Worm (Caenorhabditis elegans) whole organism, L4 larva: ENCODE measurements around the gene gta-1.

Experiments used
- ceh-82 ChIP-seq: sonication (generic microtip); optimal IDR thresholded peaks from 2 replicates; lab custom pipeline; 2017; ENCODE audit warnings: missing biosample characterization, missing genetic modification characterization
- ces-1 ChIP-seq: fragments of 150-350 bp; sonication (generic microtip); optimal IDR thresholded peaks from 4 replicates; lab custom pipeline; 2014; ENCODE audit warnings: missing biosample characterization, missing genetic modification reagents, missing genetic modification characterization
- ctbp-1 ChIP-seq: fragments of 200-800 bp; sonication (Bioruptor generic); IDR thresholded peaks from 2 replicates; pipeline ENCODE4 v1.3.6; 2022; ENCODE audit warnings: missing genetic modification reagents, missing genetic modification characterization, missing compliant biosample characterization
- fkh-10 ChIP-seq: fragments of 150-350 bp; optimal IDR thresholded peaks from 2 replicates; lab custom pipeline; 2014; ENCODE audit warnings: missing biosample characterization, missing genetic modification reagents, missing genetic modification characterization
- fos-1 ChIP-seq: fragments of 150-350 bp; optimal IDR thresholded peaks from 2 replicates; lab custom pipeline; 2014; ENCODE audit warnings: missing biosample characterization, missing genetic modification characterization
- lin-38 ChIP-seq: fragments of 200-800 bp; sonication (Bioruptor generic); IDR thresholded peaks from 2 replicates; pipeline ENCODE4 v1.3.6; 2022; ENCODE audit warnings: missing genetic modification reagents, missing genetic modification characterization, missing compliant biosample characterization
- lin-39 ChIP-seq: fragments of 150-350 bp; optimal IDR thresholded peaks from 2 replicates; lab custom pipeline; 2014; ENCODE audit warnings: missing biosample characterization, missing genetic modification reagents, missing genetic modification characterization
- nhr-11 ChIP-seq: fragments of 150-350 bp; optimal IDR thresholded peaks from 2 replicates; lab custom pipeline; 2014; ENCODE audit warnings: missing biosample characterization, missing genetic modification characterization
- nhr-237 ChIP-seq: sonication (generic microtip); optimal IDR thresholded peaks from 2 replicates; lab custom pipeline; 2017; ENCODE audit warnings: missing biosample characterization, missing genetic modification characterization
- nhr-25 ChIP-seq: sonication (generic microtip); optimal IDR thresholded peaks from 2 replicates; lab custom pipeline; 2017; ENCODE audit warnings: missing genetic modification characterization, mild to moderate bottlenecking, missing compliant biosample characterization, antibody characterized with exemption, moderate library complexity, borderline replicate concordance; ENCODE audit not compliant: insufficient read depth
- nhr-48 ChIP-seq: sonication (generic microtip); optimal IDR thresholded peaks from 2 replicates; lab custom pipeline; 2016; ENCODE audit warnings: mild to moderate bottlenecking, missing genetic modification characterization, missing compliant biosample characterization
- snpc-1.2 ChIP-seq: fragments of 200-800 bp; sonication (Bioruptor generic); IDR thresholded peaks from 2 replicates; pipeline ENCODE4 v1.3.6; 2022; ENCODE audit warnings: missing genetic modification reagents, missing genetic modification characterization, missing compliant biosample characterization
- spr-1 ChIP-seq: sonication (generic microtip); optimal IDR thresholded peaks from 2 replicates; lab custom pipeline; 2016; ENCODE audit warnings: mild to moderate bottlenecking, missing genetic modification characterization, missing compliant biosample characterization
- zag-1 ChIP-seq: fragments of 150-350 bp; optimal IDR thresholded peaks from 2 replicates; lab custom pipeline; 2014; ENCODE audit warnings: missing biosample characterization, missing genetic modification characterization

DNA sequence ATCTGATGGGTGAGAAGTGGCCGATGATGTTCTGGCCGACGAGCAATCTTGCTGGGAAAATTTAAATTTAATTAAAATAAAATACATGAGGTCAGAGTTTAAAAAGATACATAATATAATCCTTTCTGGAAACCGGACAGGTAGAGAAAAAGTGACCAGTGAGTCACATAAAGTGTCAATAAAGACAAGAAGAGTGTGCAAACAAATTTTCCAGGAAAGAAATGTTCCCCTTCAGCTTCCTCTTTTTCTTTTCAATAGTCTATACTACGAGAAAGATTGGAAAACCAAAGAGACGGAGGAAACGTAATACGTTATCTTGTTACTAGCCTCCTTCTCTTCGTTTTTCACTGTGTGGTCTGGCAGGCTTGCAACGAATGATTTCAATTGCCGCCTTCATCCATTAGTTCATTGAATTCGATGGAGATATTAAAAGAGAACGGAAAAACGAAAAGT, 29.9 kb upstream of the gta-1 start, which contains the start of gene tsp-12:
- TF ChIP-seq snpc-1.2 (GFP tag; lab: Robert Waterston, UW) (no peak), lin-38 (no peak), nhr-48 (no peak), nhr-237 (tag; lab: Kevin White, UChicago) (no peak), zag-1 (tag; lab: Kevin White, UChicago) (no peak), ces-1 (no peak), fkh-10 (GFP tag; lab: Kevin White, UChicago) (peak; percentile 43), fos-1 (tag; lab: Kevin White, UChicago) (no peak), lin-39 (tag; lab: Kevin White, UChicago) (no peak), ctbp-1 (GFP tag; lab: Robert Waterston, UW) (no peak), spr-1 (tag; lab: Kevin White, UChicago) (no peak), nhr-11 (tag; lab: Kevin White, UChicago) (no peak), nhr-25 (tag; lab: Kevin White, UChicago) (no peak), ceh-82 (tag; lab: Kevin White, UChicago) (no peak)
